Worm (Caenorhabditis elegans): ENCODE measurements around the gene pdcd-2.
"Not testable (repeated sequence)": the region's sequence is repeated elsewhere in the genome, so short reads cannot be mapped to it uniquely, and the experiment has no call there.

DNA sequence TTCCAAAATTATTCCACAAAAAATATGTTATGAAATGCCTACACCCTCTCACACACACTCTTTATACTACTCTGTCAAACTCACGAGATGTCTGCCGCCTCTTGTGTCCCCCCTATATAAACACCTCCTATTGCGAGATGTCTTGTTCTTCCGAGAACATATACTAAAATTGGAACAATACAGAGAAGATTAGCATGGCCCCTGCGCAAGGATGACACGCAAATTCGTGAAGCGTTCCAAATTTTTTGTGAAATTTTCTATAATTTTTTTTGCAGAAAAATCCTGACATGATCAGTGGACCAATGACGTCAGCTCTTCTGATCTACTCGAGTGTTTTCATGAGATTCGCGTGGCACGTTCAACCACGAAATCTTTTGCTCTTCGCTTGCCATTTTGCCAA, 3.8 kb downstream of the pdcd-2 start:
- not testable (repeated sequence) for TF ChIP-seq tlp-1 (tag; optimal IDR thresholded peaks at IDR 0.05); ama-1 (optimal IDR thresholded peaks at IDR 0.05); nhr-77 (tag; optimal IDR thresholded peaks at IDR 0.05); ceh-82 (tag; optimal IDR thresholded peaks at IDR 0.05); nhr-76 (tag; optimal IDR thresholded peaks at IDR 0.05); nhr-12 (tag; optimal IDR thresholded peaks at IDR 0.05)
- TF ChIP-seq nhr-90 (tag; optimal IDR thresholded peaks at IDR 0.05; ENCODE audit: poor library complexity) (peak; percentile 66), tbx-2 (tag; optimal IDR thresholded peaks at IDR 0.05) (peak; percentile 33), elt-3 (tag; optimal IDR thresholded peaks at IDR 0.05) (peak in 1 of 6 experiments; percentile 16), ztf-4 (tag; optimal IDR thresholded peaks at IDR 0.05) (peak; percentile 34), fos-1 (tag; optimal IDR thresholded peaks at IDR 0.05) (peak; percentile 11), xbp-1 (tag; optimal IDR thresholded peaks at IDR 0.05) (peak; percentile 51)

All from whole organism, L1 larva.